Worm (Caenorhabditis elegans): Measurements from ENCODE around the gene denn-4.

ce11 chrIV:1947891-1948290 lies 24.1 kb downstream of the denn-4 start, which contains the start of gene tsen-54:
- no peak for TF ChIP-seq ceh-30 (tag; optimal IDR thresholded peaks at IDR 0.05)
- no peak for TF ChIP-seq ceh-45 (GFP tag; IDR thresholded peaks at IDR 0.05)
- TF ChIP-seq elt-2 (tag; optimal IDR thresholded peaks at IDR 0.05), result no peak
- no peak for TF ChIP-seq tbx-2 (tag; optimal IDR thresholded peaks at IDR 0.05)
- TF ChIP-seq fkh-6 (tag; optimal IDR thresholded peaks at IDR 0.05), result no peak
- no peak for TF ChIP-seq unc-55 (GFP tag; optimal IDR thresholded peaks at IDR 0.05)
- no peak for TF ChIP-seq fkh-10 (GFP tag; optimal IDR thresholded peaks at IDR 0.05)
